Worm (Caenorhabditis elegans) whole organism, late embryonic: ENCODE measurements around the gene irld-48.

Experiments
- C08G9.2 ChIP-seq: sonication (generic microtip); optimal IDR thresholded peaks from 2 replicates; lab custom pipeline; 2016; ENCODE audit warnings: mild to moderate bottlenecking, missing genetic modification characterization, moderate library complexity, missing compliant biosample characterization
- K09A11.1 ChIP-seq: sonication (generic microtip); optimal IDR thresholded peaks from 2 replicates; lab custom pipeline; 2017; ENCODE audit warnings: antibody characterized with exemption, mild to moderate bottlenecking, missing genetic modification characterization, missing compliant biosample characterization; ENCODE audit not compliant: insufficient read depth
- T23F11.4 ChIP-seq: fragments of 200-800 bp; sonication (Bioruptor generic); optimal IDR thresholded peaks from 2 replicates; lab custom pipeline; 2018; ENCODE audit warnings: mild to moderate bottlenecking, missing genetic modification characterization, missing compliant biosample characterization
- Y22D7AL.16 ChIP-seq: sonication (generic microtip); optimal IDR thresholded peaks from 2 replicates; lab custom pipeline; 2016; ENCODE audit warnings: missing genetic modification characterization, missing compliant biosample characterization
- ahr-1 ChIP-seq: sonication (generic microtip); optimal IDR thresholded peaks from 2 replicates; lab custom pipeline; 2016; ENCODE audit warnings: missing genetic modification characterization, missing compliant biosample characterization
- ama-1 ChIP-seq: fragments of 150-350 bp; optimal IDR thresholded peaks from 2 replicates; lab custom pipeline; 2014
- ceh-14 ChIP-seq: sonication (generic microtip); optimal IDR thresholded peaks from 2 replicates; lab custom pipeline; 2016; ENCODE audit warnings: missing genotype, missing genetic modification characterization, missing compliant biosample characterization
- ceh-18 ChIP-seq: sonication (generic microtip); optimal IDR thresholded peaks from 2 replicates; lab custom pipeline; 2016; ENCODE audit warnings: missing genetic modification characterization, missing compliant biosample characterization
- ceh-22 ChIP-seq: sonication (generic microtip); optimal IDR thresholded peaks from 2 replicates; lab custom pipeline; 2017; ENCODE audit warnings: missing biosample characterization, missing genetic modification characterization
- ceh-30 ChIP-seq: fragments of 150-350 bp; optimal IDR thresholded peaks from 2 replicates; lab custom pipeline; 2014; ENCODE audit warnings: missing biosample characterization, missing genetic modification characterization
- ceh-34 ChIP-seq: sonication (generic microtip); optimal IDR thresholded peaks from 2 replicates; lab custom pipeline; 2016; ENCODE audit warnings: mild to moderate bottlenecking, missing genetic modification characterization, missing compliant biosample characterization
- ceh-6 ChIP-seq: fragments of 200-800 bp; sonication (Bioruptor generic); optimal IDR thresholded peaks from 2 replicates; lab custom pipeline; 2018; ENCODE audit warnings: mild to moderate bottlenecking, missing genetic modification characterization, missing compliant biosample characterization
- ceh-9 ChIP-seq: sonication (generic microtip); optimal IDR thresholded peaks from 2 replicates; lab custom pipeline; 2016; ENCODE audit warnings: mild to moderate bottlenecking, missing genetic modification characterization, inconsistent platforms, missing compliant biosample characterization
- che-1 ChIP-seq: sonication (generic microtip); optimal IDR thresholded peaks from 2 replicates; lab custom pipeline; 2016; ENCODE audit warnings: mild to moderate bottlenecking, missing genetic modification characterization, missing compliant biosample characterization
- dmd-4 ChIP-seq: sonication (generic microtip); optimal IDR thresholded peaks from 2 replicates; lab custom pipeline; 2016; ENCODE audit warnings: borderline replicate concordance, missing genetic modification characterization, missing compliant biosample characterization
- dve-1 ChIP-seq: sonication (generic microtip); optimal IDR thresholded peaks from 2 replicates; lab custom pipeline; 2017; ENCODE audit warnings: antibody characterized with exemption, mild to moderate bottlenecking, missing genetic modification characterization, missing compliant biosample characterization
- fax-1 ChIP-seq: sonication (generic microtip); optimal IDR thresholded peaks from 2 replicates; lab custom pipeline; 2016; ENCODE audit warnings: missing genotype, missing genetic modification characterization, missing compliant biosample characterization
- fkh-10 ChIP-seq: fragments of 150-350 bp; optimal IDR thresholded peaks from 2 replicates; lab custom pipeline; 2014; ENCODE audit warnings: missing biosample characterization, missing genetic modification reagents, missing genetic modification characterization
- fkh-6 ChIP-seq: sonication (generic microtip); optimal IDR thresholded peaks from 2 replicates; lab custom pipeline; 2016; ENCODE audit warnings: missing genetic modification characterization, missing compliant biosample characterization
- gmeb-2 ChIP-seq: sonication (generic microtip); optimal IDR thresholded peaks from 2 replicates; lab custom pipeline; 2016; ENCODE audit warnings: missing genetic modification characterization, inconsistent platforms, missing compliant biosample characterization
- hlh-6 ChIP-seq: sonication (generic microtip); optimal IDR thresholded peaks from 2 replicates; lab custom pipeline; 2016; ENCODE audit warnings: missing genotype, missing genetic modification characterization, missing compliant biosample characterization
- lin-11 ChIP-seq: fragments of 200-800 bp; sonication (Bioruptor generic); optimal IDR thresholded peaks from 2 replicates; lab custom pipeline; 2018; ENCODE audit warnings: mild to moderate bottlenecking, missing genetic modification characterization, missing compliant biosample characterization
- nfya-1 ChIP-seq: sonication (generic microtip); optimal IDR thresholded peaks from 2 replicates; lab custom pipeline; 2017; ENCODE audit warnings: missing genetic modification characterization, mild to moderate bottlenecking, missing compliant biosample characterization, antibody characterized with exemption, moderate library complexity
- nhr-11 ChIP-seq: fragments of 150-350 bp; optimal IDR thresholded peaks from 2 replicates; lab custom pipeline; 2014; ENCODE audit warnings: missing biosample characterization, missing genetic modification characterization
- npax-4 ChIP-seq: sonication (generic microtip); optimal IDR thresholded peaks from 2 replicates; lab custom pipeline; 2016; ENCODE audit warnings: missing genetic modification characterization, missing compliant biosample characterization
- odd-2 ChIP-seq: sonication (generic microtip); optimal IDR thresholded peaks from 2 replicates; lab custom pipeline; 2017; ENCODE audit warnings: antibody characterized with exemption, mild to moderate bottlenecking, missing genetic modification characterization, missing compliant biosample characterization
- pag-3 ChIP-seq: sonication (generic microtip); optimal IDR thresholded peaks from 2 replicates; lab custom pipeline; 2016; ENCODE audit warnings: missing compliant biosample characterization, missing genetic modification characterization, borderline replicate concordance
- pax-1 ChIP-seq: fragments of 150-350 bp; optimal IDR thresholded peaks from 2 replicates; lab custom pipeline; 2014; ENCODE audit warnings: missing biosample characterization, missing genetic modification characterization
- pha-2 ChIP-seq: sonication (generic microtip); optimal IDR thresholded peaks from 2 replicates; lab custom pipeline; 2017; ENCODE audit warnings: mild to moderate bottlenecking, missing genetic modification characterization, missing compliant biosample characterization
- pqm-1 ChIP-seq: sonication (generic microtip); optimal IDR thresholded peaks from 2 replicates; lab custom pipeline; 2016; ENCODE audit warnings: missing genetic modification characterization, missing compliant biosample characterization
- tbx-2 ChIP-seq: sonication (generic microtip); optimal IDR thresholded peaks from 2 replicates; lab custom pipeline; 2016; ENCODE audit warnings: missing genetic modification characterization, missing compliant biosample characterization
- tbx-7 ChIP-seq: sonication (generic microtip); optimal IDR thresholded peaks from 2 replicates; lab custom pipeline; 2016; ENCODE audit warnings: missing genotype, missing genetic modification characterization, missing compliant biosample characterization
- ttx-3 ChIP-seq: sonication (generic microtip); optimal IDR thresholded peaks from 2 replicates; lab custom pipeline; 2016; ENCODE audit warnings: missing genetic modification reagents, missing genetic modification characterization, missing compliant biosample characterization
- unc-55 ChIP-seq: sonication (generic microtip); optimal IDR thresholded peaks from 2 replicates; lab custom pipeline; 2017; ENCODE audit warnings: missing biosample characterization, missing genetic modification reagents, missing genetic modification characterization
- unc-86 ChIP-seq: sonication (generic microtip); optimal IDR thresholded peaks from 2 replicates; lab custom pipeline; 2016; ENCODE audit warnings: missing genetic modification characterization, missing compliant biosample characterization

The irld-48 gene

ce11 chrII:2984383-2984782 lies 28.5 kb downstream of the irld-48 start:
- TF ChIP-seq nhr-11 (tag; lab: Kevin White, UChicago), result no peak
- TF ChIP-seq odd-2 (tag; lab: Kevin White, UChicago), result no peak
- no peak for TF ChIP-seq lin-11 (tag; lab: Kevin White, UChicago)
- no peak for TF ChIP-seq ceh-14 (tag; lab: Kevin White, UChicago)
- TF ChIP-seq C08G9.2 (tag; lab: Kevin White, UChicago), result no peak
- no peak for TF ChIP-seq tbx-2 (tag; lab: Kevin White, UChicago)
- no peak for TF ChIP-seq dve-1 (tag; lab: Kevin White, UChicago)
- TF ChIP-seq tbx-7 (tag; lab: Kevin White, UChicago), result no peak
- no peak for TF ChIP-seq fkh-6
- TF ChIP-seq fax-1, result no peak
- TF ChIP-seq pha-2, result no peak
- TF ChIP-seq unc-86 (tag; lab: Kevin White, UChicago), result no peak
- no peak for TF ChIP-seq fkh-10 (GFP tag; lab: Kevin White, UChicago)
- no peak for TF ChIP-seq ahr-1 (tag; lab: Kevin White, UChicago)
- TF ChIP-seq ceh-34 (tag; lab: Kevin White, UChicago), result no peak
- no peak for TF ChIP-seq pqm-1 (tag; lab: Kevin White, UChicago)
- no peak for TF ChIP-seq npax-4 (tag; lab: Kevin White, UChicago)
- TF ChIP-seq Y22D7AL.16 (tag; lab: Kevin White, UChicago), result no peak
- TF ChIP-seq, all 69 proteins: peak for 0

ce11 chrII:2985446-2985845 lies 29.6 kb downstream of the irld-48 start:
- TF ChIP-seq ttx-3 (tag; lab: Kevin White, UChicago), result no peak
- peak; percentile 40 for TF ChIP-seq hlh-6 (tag; lab: Kevin White, UChicago)
- TF ChIP-seq, all 69 proteins: peak for 1

ce11 chrII:2985935-2986498 lies 30.2 kb downstream of the irld-48 start:
- TF ChIP-seq unc-55 (GFP tag; lab: Kevin White, UChicago) (no peak), ceh-6 (no peak), pag-3 (tag; lab: Kevin White, UChicago) (no peak), ceh-30 (tag; lab: Kevin White, UChicago) (no peak), che-1 (tag; lab: Kevin White, UChicago) (no peak), nfya-1 (tag; lab: Kevin White, UChicago) (no peak)

- TF ChIP-seq pax-1 (tag; lab: Kevin White, UChicago), result no peak
- no peak for TF ChIP-seq dmd-4
- no peak for TF ChIP-seq ceh-18 (tag; lab: Kevin White, UChicago)
- no peak for TF ChIP-seq ceh-22 (tag; lab: Kevin White, UChicago)
- TF ChIP-seq ceh-30 (tag; lab: Kevin White, UChicago), result no peak
- no peak for TF ChIP-seq ama-1 (lab: Kevin White, UChicago)
- no peak for TF ChIP-seq K09A11.1 (tag; lab: Kevin White, UChicago)
- TF ChIP-seq dve-1 (tag; lab: Kevin White, UChicago), result no peak
- no peak for TF ChIP-seq pha-2
- no peak for TF ChIP-seq hlh-6 (tag; lab: Kevin White, UChicago)
- TF ChIP-seq ceh-9 (tag; lab: Kevin White, UChicago), result no peak
- no peak for TF ChIP-seq fax-1
- no peak for TF ChIP-seq gmeb-2
- TF ChIP-seq T23F11.4, result no peak
- TF ChIP-seq, all 69 proteins: peak for 0
These were observed 31.3 kb downstream of the irld-48 start for ce11 chrII:2987122-2987556.
